Worm (Caenorhabditis elegans) whole organism, early embryonic: ENCODE data around the gene egl-36.

Experiments
- ama-1 ChIP-seq: fragments of 150-350 bp; optimal IDR thresholded peaks from 2 replicates; lab custom pipeline; 2014
- ets-7 ChIP-seq: sonication (generic microtip); optimal IDR thresholded peaks from 2 replicates; lab custom pipeline; 2016; ENCODE audit warnings: missing genotype, missing genetic modification characterization, missing compliant biosample characterization
- hmg-4 ChIP-seq: fragments of 200-800 bp; sonication (Bioruptor generic); optimal IDR thresholded peaks from 2 replicates; lab custom pipeline; 2018; ENCODE audit warnings: mild to moderate bottlenecking, missing genetic modification characterization, missing compliant biosample characterization
- tbx-11 ChIP-seq: fragments of 200-800 bp; sonication (Bioruptor generic); IDR thresholded peaks from 2 replicates; pipeline ENCODE4 v1.3.6; 2022; ENCODE audit warnings: missing genetic modification characterization, missing compliant biosample characterization
- tra-4 ChIP-seq: sonication (generic microtip); optimal IDR thresholded peaks from 2 replicates; lab custom pipeline; 2017; ENCODE audit warnings: missing genetic modification characterization, missing compliant biosample characterization

- TF ChIP-seq ama-1 (lab: Kevin White, UChicago): no peak
- no peak for TF ChIP-seq ets-7 (tag; lab: Kevin White, UChicago)
- no peak for TF ChIP-seq hmg-4 (GFP tag; lab: Kevin White, UChicago)
- TF ChIP-seq tbx-11: no peak
- no peak for TF ChIP-seq tra-4 (tag; lab: Kevin White, UChicago)
Measured at ce11 chrX:10734026-10734425, at the start of gene egl-36.
